Fruit fly (Drosophila melanogaster): Measurements from ENCODE around the gene CG33258.
A peak's percentile ranks its signal among the peaks of the same experiment; 100 is the strongest.

CG33258 gene

DNA sequence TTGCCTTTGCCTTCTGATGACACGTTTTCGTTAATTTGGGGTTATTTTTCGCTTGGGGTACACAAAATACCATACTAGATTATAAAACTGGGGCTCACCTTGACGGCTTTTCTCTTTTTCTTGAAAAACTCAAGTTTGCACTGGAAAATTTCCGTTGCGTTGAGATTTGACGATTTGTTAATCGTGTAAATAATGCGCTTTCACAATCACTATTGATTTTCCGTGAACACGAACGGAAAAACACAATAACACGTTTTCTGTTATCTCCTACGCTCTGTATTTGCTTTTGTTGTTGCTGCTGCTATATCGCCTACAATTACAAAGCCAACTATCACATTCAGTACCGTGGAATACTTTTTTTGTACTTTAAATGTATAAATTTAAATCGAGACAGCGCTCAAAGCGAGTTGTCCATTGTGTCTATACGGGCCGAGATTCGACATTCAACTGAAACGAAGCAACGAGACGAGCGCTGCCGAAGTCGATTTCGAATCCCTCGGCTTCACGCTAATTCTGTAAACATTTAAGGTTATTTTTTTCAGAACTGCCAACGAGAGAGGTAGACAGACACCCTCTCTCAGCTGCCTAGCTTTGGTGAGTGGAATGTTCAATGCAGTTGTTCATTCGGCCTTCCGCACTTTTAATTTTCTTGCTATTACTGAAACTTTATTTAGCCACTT lies 35.8 kb upstream of the CG33258 start:
- TF ChIP-seq D1 (tag; optimal IDR thresholded peaks at IDR 0.05) (no peak), gl (tag; optimal IDR thresholded peaks at IDR 0.05) (no peak), CG15710 (tag; optimal IDR thresholded peaks at IDR 0.05) (no peak), CG8159 (tag; optimal IDR thresholded peaks at IDR 0.05) (no peak), CG4496 (GFP tag; IDR thresholded peaks at IDR 0.05) (peak; percentile 63; the same call in 2 of the 3 replicates), CG32121 (GFP tag; IDR thresholded peaks at IDR 0.05) (peak; percentile 31; the same call in 1 of the 2 replicates), Snoo (tag; optimal IDR thresholded peaks at IDR 0.05) (peak; percentile 1), CG9948 (tag; optimal IDR thresholded peaks at IDR 0.05) (no peak), EcR (GFP tag; optimal IDR thresholded peaks at IDR 0.05) (no peak), Ets98B (GFP tag; IDR thresholded peaks at IDR 0.05) (peak; percentile 48; the same call in 1 of the 2 replicates), CG14655 (GFP tag; optimal IDR thresholded peaks at IDR 0.05) (peak; percentile 12), CG17806 (tag; optimal IDR thresholded peaks at IDR 0.05) (peak; percentile 3), Pif1A (GFP tag; optimal IDR thresholded peaks at IDR 0.05) (no peak), fd96Ca (GFP tag; IDR thresholded peaks at IDR 0.05) (peak; percentile 40; the same call in 2 of the 3 replicates), CG13204 (GFP tag; optimal IDR thresholded peaks at IDR 0.05) (peak; percentile 41), CG10348 (GFP tag; IDR thresholded peaks at IDR 0.05) (no peak), CG34367 (tag; optimal IDR thresholded peaks at IDR 0.05) (no peak), Pif1B (GFP tag; optimal IDR thresholded peaks at IDR 0.05) (peak; percentile 61), CG12605 (GFP tag; IDR thresholded peaks at IDR 0.05) (peak; percentile 68), rn (GFP tag; IDR thresholded peaks at IDR 0.05) (no peak), CG8301 (tag; optimal IDR thresholded peaks at IDR 0.05) (no peak)

dm6 chr3L:16047105-16047504 lies 35.2 kb upstream of the CG33258 start:
- TF ChIP-seq gl (tag; optimal IDR thresholded peaks at IDR 0.05): no peak
- 0 out of 3 replicates have a peak, but pooled peaks have one; percentile 22 for TF ChIP-seq CG4496 (GFP tag; IDR thresholded peaks at IDR 0.05)
- TF ChIP-seq CG34367 (tag; optimal IDR thresholded peaks at IDR 0.05): no peak
- peak; percentile 93 for TF ChIP-seq EcR (GFP tag; optimal IDR thresholded peaks at IDR 0.05)
- no peak for TF ChIP-seq CG32121 (GFP tag; IDR thresholded peaks at IDR 0.05)
- TF ChIP-seq Pif1B (GFP tag; optimal IDR thresholded peaks at IDR 0.05): no peak
- TF ChIP-seq CG8159 (tag; optimal IDR thresholded peaks at IDR 0.05): no peak
- TF ChIP-seq CG8301 (tag; optimal IDR thresholded peaks at IDR 0.05): no peak
- no peak for TF ChIP-seq fd96Ca (GFP tag; IDR thresholded peaks at IDR 0.05)
- no peak for TF ChIP-seq CG13204 (GFP tag; optimal IDR thresholded peaks at IDR 0.05)
- TF ChIP-seq CG17806 (tag; optimal IDR thresholded peaks at IDR 0.05): no peak
- TF ChIP-seq Snoo (tag; optimal IDR thresholded peaks at IDR 0.05): no peak
- no peak for TF ChIP-seq D1 (tag; optimal IDR thresholded peaks at IDR 0.05)
- TF ChIP-seq CG12605 (GFP tag; IDR thresholded peaks at IDR 0.05): no peak

- TF ChIP-seq CG34367 (tag; optimal IDR thresholded peaks at IDR 0.05) (peak; percentile 68), CG8159 (tag; optimal IDR thresholded peaks at IDR 0.05) (peak; percentile 66), CG13204 (GFP tag; optimal IDR thresholded peaks at IDR 0.05) (peak; percentile 50), D1 (tag; optimal IDR thresholded peaks at IDR 0.05) (peak; percentile 6), EcR (GFP tag; optimal IDR thresholded peaks at IDR 0.05) (no peak), Pif1A (GFP tag; optimal IDR thresholded peaks at IDR 0.05) (peak; percentile 79), fd96Ca (GFP tag; IDR thresholded peaks at IDR 0.05) (peak; percentile 81), Snoo (tag; optimal IDR thresholded peaks at IDR 0.05) (peak; percentile 59), Pif1B (GFP tag; optimal IDR thresholded peaks at IDR 0.05) (peak; percentile 52), rn (GFP tag; IDR thresholded peaks at IDR 0.05) (peak; percentile 38; the same call in 1 of the 2 replicates), CG17806 (tag; optimal IDR thresholded peaks at IDR 0.05) (peak; percentile 58), CG9948 (tag; optimal IDR thresholded peaks at IDR 0.05) (peak; percentile 59), CG4496 (GFP tag; IDR thresholded peaks at IDR 0.05) (peak; percentile 86), CG12605 (GFP tag; IDR thresholded peaks at IDR 0.05) (peak; percentile 50; the same call in 1 of the 2 replicates), gl (tag; optimal IDR thresholded peaks at IDR 0.05) (peak; percentile 39), Ets98B (GFP tag; IDR thresholded peaks at IDR 0.05) (peak; percentile 78), CG15710 (tag; optimal IDR thresholded peaks at IDR 0.05) (peak; percentile 72), CG32121 (GFP tag; IDR thresholded peaks at IDR 0.05) (peak; percentile 70), CG14655 (GFP tag; optimal IDR thresholded peaks at IDR 0.05) (peak; percentile 64), CG8301 (tag; optimal IDR thresholded peaks at IDR 0.05) (peak; percentile 44), CG10348 (GFP tag; IDR thresholded peaks at IDR 0.05) (no peak)
Measured at dm6 chr3L:16048086-16048485, 34.3 kb upstream of the CG33258 start.

DNA sequence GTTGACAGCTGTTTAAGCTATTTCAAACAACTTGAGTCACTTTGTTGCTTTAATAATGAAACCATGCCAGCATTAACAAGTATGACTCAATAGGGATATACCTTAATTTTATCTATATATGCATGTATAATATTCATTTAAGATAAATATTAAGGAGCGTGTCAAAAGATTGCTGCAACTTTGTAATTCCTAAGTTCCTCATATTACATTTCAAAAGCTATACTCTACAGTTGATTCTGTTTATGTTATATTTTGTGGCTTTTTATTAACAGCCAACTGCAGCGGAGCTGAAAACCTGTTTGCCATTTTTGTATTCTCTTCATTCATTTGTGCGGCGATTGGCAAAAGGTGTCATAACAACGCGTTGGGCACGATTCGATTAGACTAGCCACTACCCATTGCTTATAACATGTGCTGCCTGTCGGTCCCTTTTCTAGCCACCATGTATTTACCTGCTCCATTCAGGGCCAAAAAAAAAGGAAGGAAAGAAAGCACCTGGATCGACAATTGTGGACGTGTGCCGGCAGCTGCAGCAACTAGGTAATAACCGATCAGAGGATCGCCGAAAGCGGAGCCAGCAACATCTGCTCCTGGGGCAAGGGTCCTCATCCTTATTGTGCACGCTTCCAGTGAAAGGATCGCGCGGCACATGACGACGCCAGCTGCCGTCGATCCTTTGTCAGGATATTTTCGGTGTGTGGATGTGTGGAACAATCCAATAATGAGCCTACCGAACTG lies 33.5 kb upstream of the CG33258 start:
- TF ChIP-seq CG14655 (GFP tag; optimal IDR thresholded peaks at IDR 0.05): no peak
- TF ChIP-seq CG17806 (tag; optimal IDR thresholded peaks at IDR 0.05): peak; percentile 50
- TF ChIP-seq CG15710 (tag; optimal IDR thresholded peaks at IDR 0.05): no peak
- TF ChIP-seq CG9948 (tag; optimal IDR thresholded peaks at IDR 0.05): peak; percentile 15
- peak; percentile 17 for TF ChIP-seq CG8159 (tag; optimal IDR thresholded peaks at IDR 0.05)
- no peak for TF ChIP-seq Snoo (tag; optimal IDR thresholded peaks at IDR 0.05)
- TF ChIP-seq D1 (tag; optimal IDR thresholded peaks at IDR 0.05): no peak
- TF ChIP-seq Pif1B (GFP tag; optimal IDR thresholded peaks at IDR 0.05): no peak

Measured in whole organism, pupa.